Fruit fly (Drosophila melanogaster) whole organism, pupa: ENCODE results near the gene CG9747.

Source experiments
- CG10348 ChIP-seq: fragments of 200-800 bp; sonication (Bioruptor generic); IDR thresholded peaks from 2 replicates; pipeline ENCODE4 v1.3.6; 2022; ENCODE audit warnings: missing biosample characterization, missing genetic modification characterization
- CG12605 ChIP-seq: fragments of 200-800 bp; sonication (Bioruptor generic); IDR thresholded peaks from 2 replicates; pipeline ENCODE4 v1.3.6; 2022; ENCODE audit warnings: missing biosample characterization, missing genetic modification characterization
- CG13204 ChIP-seq: fragments of 200-800 bp; sonication (Bioruptor generic); optimal IDR thresholded peaks from 2 replicates; lab custom pipeline; 2018; ENCODE audit warnings: missing biosample characterization, mild to moderate bottlenecking, missing genetic modification characterization, moderate library complexity
- CG14655 ChIP-seq: fragments of 200-800 bp; sonication (Bioruptor generic); optimal IDR thresholded peaks from 3 replicates; lab custom pipeline; 2017; ENCODE audit warnings: mild to moderate bottlenecking, missing biosample characterization, missing genetic modification reagents, missing genetic modification characterization
- CG15710 ChIP-seq: fragments of 200-800 bp; sonication (Bioruptor generic); optimal IDR thresholded peaks from 2 replicates; lab custom pipeline; 2018; ENCODE audit warnings: missing biosample characterization, mild to moderate bottlenecking, missing genetic modification characterization, moderate library complexity
- CG17806 ChIP-seq: fragments of 200-800 bp; sonication (Bioruptor generic); optimal IDR thresholded peaks from 2 replicates; lab custom pipeline; 2018; ENCODE audit warnings: missing biosample characterization, mild to moderate bottlenecking, missing genetic modification characterization, moderate library complexity
- CG32121 ChIP-seq: fragments of 200-800 bp; sonication (Bioruptor generic); IDR thresholded peaks from 2 replicates; pipeline ENCODE4 v1.3.6; 2022; ENCODE audit warnings: missing biosample characterization, missing genetic modification characterization
- CG34367 ChIP-seq: fragments of 200-800 bp; sonication (Bioruptor generic); optimal IDR thresholded peaks from 2 replicates; lab custom pipeline; 2018; ENCODE audit warnings: missing biosample characterization, mild to moderate bottlenecking, missing genetic modification characterization
- CG4496 ChIP-seq: fragments of 200-800 bp; sonication (Bioruptor generic); IDR thresholded peaks from 3 replicates; pipeline ENCODE4 v1.3.6; 2022; ENCODE audit warnings: missing biosample characterization, missing genetic modification characterization
- CG8159 ChIP-seq: fragments of 200-800 bp; sonication (Bioruptor generic); optimal IDR thresholded peaks from 3 replicates; lab custom pipeline; 2018; ENCODE audit warnings: missing biosample characterization, mild to moderate bottlenecking, missing genetic modification characterization, moderate library complexity
- CG8301 ChIP-seq: fragments of 200-800 bp; sonication (Bioruptor generic); optimal IDR thresholded peaks from 2 replicates; lab custom pipeline; 2018; ENCODE audit warnings: missing biosample characterization, mild to moderate bottlenecking, missing genetic modification characterization
- CG9948 ChIP-seq: fragments of 200-800 bp; sonication (Bioruptor generic); optimal IDR thresholded peaks from 2 replicates; lab custom pipeline; 2018; ENCODE audit warnings: missing biosample characterization, mild to moderate bottlenecking, missing genetic modification characterization, moderate library complexity
- D1 ChIP-seq: fragments of 200-800 bp; sonication (Bioruptor generic); optimal IDR thresholded peaks from 2 replicates; lab custom pipeline; 2018; ENCODE audit warnings: missing biosample characterization, mild to moderate bottlenecking, missing genetic modification characterization, moderate library complexity
- EcR ChIP-seq: fragments of 200-800 bp; sonication (Bioruptor generic); optimal IDR thresholded peaks from 3 replicates; lab custom pipeline; 2019; ENCODE audit warnings: missing biosample characterization, missing genetic modification characterization, mild to moderate bottlenecking, moderate library complexity, missing genetic modification reagents
- Ets98B ChIP-seq: fragments of 200-800 bp; sonication (Bioruptor generic); IDR thresholded peaks from 2 replicates; pipeline ENCODE4 v1.3.6; 2022; ENCODE audit warnings: missing biosample characterization, missing genetic modification characterization
- Pif1A ChIP-seq: fragments of 200-800 bp; sonication (Bioruptor generic); optimal IDR thresholded peaks from 3 replicates; lab custom pipeline; 2016; ENCODE audit warnings: missing biosample characterization, missing genetic modification characterization
- Pif1B ChIP-seq: fragments of 200-800 bp; sonication (Bioruptor generic); optimal IDR thresholded peaks from 3 replicates; lab custom pipeline; 2016; ENCODE audit warnings: missing biosample characterization, missing genetic modification characterization
- Snoo ChIP-seq: fragments of 200-800 bp; sonication (Bioruptor generic); optimal IDR thresholded peaks from 3 replicates; lab custom pipeline; 2017; ENCODE audit warnings: missing biosample characterization, mild to moderate bottlenecking, missing genetic modification characterization, inconsistent platforms
- fd96Ca ChIP-seq: fragments of 200-800 bp; sonication (Bioruptor generic); IDR thresholded peaks from 3 replicates; pipeline ENCODE4 v1.3.6; 2022; ENCODE audit warnings: missing biosample characterization, missing genetic modification characterization
- gl ChIP-seq: fragments of 200-800 bp; sonication (Bioruptor generic); optimal IDR thresholded peaks from 2 replicates; lab custom pipeline; 2018; ENCODE audit warnings: missing biosample characterization, mild to moderate bottlenecking, missing genetic modification characterization
- rn ChIP-seq: fragments of 200-800 bp; sonication (Bioruptor generic); IDR thresholded peaks from 2 replicates; pipeline ENCODE4 v1.3.6; 2022; ENCODE audit warnings: missing biosample characterization, missing genetic modification characterization

Gene CG9747

DNA sequence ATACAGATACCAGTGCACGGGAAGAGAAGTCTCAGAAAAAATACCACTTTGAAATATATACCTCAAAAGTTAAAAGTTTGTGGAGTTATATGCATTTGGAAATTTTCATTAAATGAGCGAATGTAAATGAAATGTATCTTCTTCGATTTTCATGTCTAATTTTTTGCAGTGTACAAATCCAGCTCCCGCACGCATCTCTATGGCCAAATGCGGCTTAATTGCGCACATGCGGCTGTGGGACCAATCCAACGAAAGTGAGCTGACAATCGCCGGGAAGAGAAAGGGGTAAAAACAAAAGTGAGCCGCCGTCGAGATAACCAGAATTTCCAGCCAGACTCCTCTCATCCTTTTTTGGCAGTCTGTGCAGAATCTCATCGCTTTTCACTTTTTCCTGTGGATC is 26.9 kb downstream of the CG9747 start:
- TF ChIP-seq CG9948 (tag; lab: Kevin White, UChicago) (peak; percentile 5), CG8301 (peak; percentile 72), CG15710 (tag; lab: Kevin White, UChicago) (no peak), CG4496 (GFP tag; lab: Robert Waterston, UW) (peak; percentile 88), EcR (GFP tag; lab: Kevin White, UChicago) (no peak), gl (tag; lab: Kevin White, UChicago) (no peak), CG8159 (tag; lab: Kevin White, UChicago) (no peak), Pif1A (GFP tag; lab: Kevin White, UChicago) (peak; percentile 46), CG13204 (GFP tag; lab: Kevin White, UChicago) (no peak), CG17806 (tag; lab: Kevin White, UChicago) (peak; percentile 32), D1 (tag; lab: Kevin White, UChicago) (no peak), CG14655 (GFP tag; lab: Kevin White, UChicago) (peak; percentile 77), rn (GFP tag; lab: Robert Waterston, UW) (peak; percentile 59; the same call in 1 of the 2 replicates), Ets98B (GFP tag; lab: Robert Waterston, UW) (peak; percentile 87), CG34367 (tag; lab: Kevin White, UChicago) (no peak), Snoo (peak; percentile 12), CG12605 (GFP tag; lab: Robert Waterston, UW) (peak; percentile 70), Pif1B (peak; percentile 57), CG10348 (GFP tag; lab: Robert Waterston, UW) (no peak), CG32121 (GFP tag; lab: Robert Waterston, UW) (peak; percentile 92), fd96Ca (peak; percentile 85)

dm6 chr3R:30163228-30163627 is 27.8 kb downstream of the CG9747 start:
- no peak for TF ChIP-seq CG10348 (GFP tag; lab: Robert Waterston, UW)
- TF ChIP-seq CG34367 (tag; lab: Kevin White, UChicago): no peak
- peak; percentile 32; the same call in 1 of the 2 replicates for TF ChIP-seq Ets98B (GFP tag; lab: Robert Waterston, UW)
- TF ChIP-seq CG4496 (GFP tag; lab: Robert Waterston, UW): no peak

DNA sequence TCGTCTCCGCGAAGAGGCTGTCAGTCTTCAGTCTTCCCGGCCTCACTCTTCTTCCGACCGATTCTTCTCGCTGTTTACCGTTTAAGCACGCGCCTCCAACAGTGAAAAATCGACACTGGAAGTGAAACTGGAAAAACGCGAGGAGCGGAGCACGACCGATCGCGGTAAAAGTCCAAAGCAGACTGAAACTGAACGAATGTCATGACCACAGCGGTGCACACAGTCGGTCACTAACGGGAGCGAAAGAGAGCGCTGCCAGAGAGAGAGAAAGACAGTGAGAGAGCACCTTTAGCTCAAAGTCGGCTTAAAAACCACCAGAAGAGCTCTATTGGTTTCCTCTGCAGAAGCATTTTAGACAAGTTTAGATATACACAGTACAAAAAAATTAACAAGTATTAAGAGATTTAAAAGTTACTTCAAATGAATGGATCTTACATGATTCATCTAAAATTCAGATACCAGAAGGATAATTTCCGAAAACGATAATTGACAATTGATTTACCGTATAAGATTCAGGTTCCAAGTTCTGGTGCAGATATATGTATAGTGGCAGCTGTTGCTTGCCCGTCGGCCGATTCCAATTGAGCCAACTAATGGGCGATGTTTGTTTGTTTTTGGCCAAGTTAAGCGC is 30.6 kb downstream of the CG9747 start, which contains the start of gene CG11498:
CG11498 (minus strand) TSS at position 162 of the 631 bp plus-strand sequence.
- TF ChIP-seq CG8159 (tag; lab: Kevin White, UChicago) (no peak), Pif1A (GFP tag; lab: Kevin White, UChicago) (peak; percentile 38), Snoo (no peak), CG32121 (GFP tag; lab: Robert Waterston, UW) (peak; percentile 46), CG8301 (no peak), rn (GFP tag; lab: Robert Waterston, UW) (no peak), CG12605 (GFP tag; lab: Robert Waterston, UW) (peak; percentile 24; the same call in 1 of the 2 replicates), Pif1B (peak; percentile 30), fd96Ca (0 out of 3 replicates have a peak, but pooled peaks have one; percentile 27), CG4496 (GFP tag; lab: Robert Waterston, UW) (peak; percentile 76), CG9948 (tag; lab: Kevin White, UChicago) (no peak), Ets98B (GFP tag; lab: Robert Waterston, UW) (peak; percentile 59; the same call in 1 of the 2 replicates), CG34367 (tag; lab: Kevin White, UChicago) (no peak), CG14655 (GFP tag; lab: Kevin White, UChicago) (peak; percentile 33), CG17806 (tag; lab: Kevin White, UChicago) (no peak), CG13204 (GFP tag; lab: Kevin White, UChicago) (peak; percentile 36), CG15710 (tag; lab: Kevin White, UChicago) (no peak), gl (tag; lab: Kevin White, UChicago) (no peak), CG10348 (GFP tag; lab: Robert Waterston, UW) (no peak), D1 (tag; lab: Kevin White, UChicago) (no peak), EcR (GFP tag; lab: Kevin White, UChicago) (no peak)

- TF ChIP-seq Pif1A (GFP tag; lab: Kevin White, UChicago): no peak
- no peak for TF ChIP-seq CG10348 (GFP tag; lab: Robert Waterston, UW)
- TF ChIP-seq CG4496 (GFP tag; lab: Robert Waterston, UW): peak; percentile 17; the same call in 1 of the 3 replicates
Observed at dm6 chr3R:30153864-30154263, 37.2 kb downstream of the CG9747 start.

DNA sequence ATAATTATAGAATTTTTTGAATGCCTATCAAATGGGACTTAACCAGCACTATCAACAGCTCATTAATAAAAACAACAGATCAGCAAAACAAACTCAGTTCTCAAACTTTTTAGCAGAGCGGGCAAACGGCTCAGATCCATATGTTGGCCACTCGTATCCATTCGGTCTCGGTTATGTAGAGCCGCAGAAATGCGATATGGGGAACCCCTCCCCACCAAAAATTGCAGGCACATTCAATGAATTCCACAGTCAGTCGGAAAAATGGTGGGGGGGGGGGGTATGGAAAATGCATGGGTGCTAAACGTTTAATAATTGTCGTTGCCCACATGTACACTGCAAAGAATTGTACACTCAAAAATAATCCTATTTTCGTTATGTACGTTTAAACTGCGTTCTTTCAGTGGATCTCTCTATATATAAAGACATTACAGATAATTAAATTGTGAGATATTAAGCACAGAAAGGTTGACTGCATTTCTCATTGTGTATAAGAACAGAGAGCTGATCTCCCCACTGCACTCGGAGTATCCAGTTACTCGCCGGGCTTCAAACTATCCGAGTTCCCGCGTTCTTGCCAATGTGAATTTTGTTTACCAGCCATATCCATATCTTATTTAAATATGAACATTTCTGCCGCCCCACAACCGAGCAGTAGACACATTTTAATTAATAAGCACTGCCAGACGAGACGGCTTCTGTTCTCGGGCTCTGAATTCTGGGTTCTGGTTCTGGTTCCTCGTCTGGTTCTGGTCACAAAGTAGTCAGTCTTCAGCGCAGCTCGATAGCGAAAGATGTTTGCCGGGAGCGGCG is 39.5 kb downstream of the CG9747 start, which contains the start of gene CG15529:
CG15529 (plus strand) TSS at position 760 of the 810 bp plus-strand sequence.
- peak; percentile 74 for TF ChIP-seq CG17806 (tag; lab: Kevin White, UChicago)
- peak; percentile 90 for TF ChIP-seq CG4496 (GFP tag; lab: Robert Waterston, UW)
- peak; percentile 63 for TF ChIP-seq CG8301
- peak; percentile 58 for TF ChIP-seq rn (GFP tag; lab: Robert Waterston, UW)
- TF ChIP-seq Pif1A (GFP tag; lab: Kevin White, UChicago): peak; percentile 10
- no peak for TF ChIP-seq Snoo
- TF ChIP-seq CG32121 (GFP tag; lab: Robert Waterston, UW): peak; percentile 78
- TF ChIP-seq CG13204 (GFP tag; lab: Kevin White, UChicago): peak; percentile 30
- peak; percentile 74; the same call in 2 of the 3 replicates for TF ChIP-seq fd96Ca
- TF ChIP-seq Pif1B: peak; percentile 50
- TF ChIP-seq CG12605 (GFP tag; lab: Robert Waterston, UW): peak; percentile 56; the same call in 1 of the 2 replicates
- peak; percentile 82 for TF ChIP-seq Ets98B (GFP tag; lab: Robert Waterston, UW)
- peak; percentile 58 for TF ChIP-seq CG34367 (tag; lab: Kevin White, UChicago)
- TF ChIP-seq CG15710 (tag; lab: Kevin White, UChicago): peak; percentile 75
- TF ChIP-seq gl (tag; lab: Kevin White, UChicago): peak; percentile 35
- TF ChIP-seq CG8159 (tag; lab: Kevin White, UChicago): peak; percentile 78
- no peak for TF ChIP-seq EcR (GFP tag; lab: Kevin White, UChicago)
- no peak for TF ChIP-seq CG10348 (GFP tag; lab: Robert Waterston, UW)
- TF ChIP-seq CG14655 (GFP tag; lab: Kevin White, UChicago): peak; percentile 67
- TF ChIP-seq D1 (tag; lab: Kevin White, UChicago): peak; percentile 3
- TF ChIP-seq CG9948 (tag; lab: Kevin White, UChicago): peak; percentile 61
